Worm (Caenorhabditis elegans): ENCODE measurements around the gene C29E4.15.

DNA sequence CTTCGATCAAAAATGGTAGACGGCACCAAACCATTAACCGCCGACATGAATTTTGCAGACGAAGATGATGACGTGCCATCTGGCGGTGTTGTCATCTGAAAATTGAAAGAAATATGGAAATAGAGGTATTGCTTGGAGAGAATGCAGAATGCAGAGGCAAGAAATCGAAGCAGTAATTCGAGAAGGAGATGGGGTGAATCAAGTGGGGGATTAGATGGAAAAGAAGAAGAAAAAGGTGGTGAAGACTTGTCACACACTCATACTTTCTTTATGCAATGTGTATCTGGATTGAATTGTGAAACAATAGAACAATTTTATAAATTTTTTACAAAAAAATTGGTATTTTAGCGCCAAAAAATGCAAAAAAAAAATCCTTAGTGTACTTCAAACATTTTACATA, 27.6 kb upstream of the C29E4.15 start, which contains the start of gene tag-250:
- TF ChIP-seq M03D4.4 (tag; optimal IDR thresholded peaks at IDR 0.05) (no peak), pha-4 (tag; optimal IDR thresholded peaks at IDR 0.05) (no peak), unc-62 (GFP tag; optimal IDR thresholded peaks at IDR 0.05) (no peak), snpc-4 (tag; optimal IDR thresholded peaks at IDR 0.05) (no peak), ztf-11 (tag; optimal IDR thresholded peaks at IDR 0.05) (no peak), ces-1 (GFP tag; optimal IDR thresholded peaks at IDR 0.05) (no peak)

Data from whole organism, mixed stage, embryonic.